Worm (Caenorhabditis elegans): ENCODE results near the gene famk-1.

The famk-1 gene

ce11 chrX:15173303-15173904 lies 39.7 kb downstream of the famk-1 start, which contains the start of gene ucr-2.2 (continued):
- TF ChIP-seq ctbp-1 (GFP tag; IDR thresholded peaks at IDR 0.05) (peak; percentile 79), nhr-11 (tag; optimal IDR thresholded peaks at IDR 0.05) (peak; percentile 56), nhr-41 (GFP tag; IDR thresholded peaks at IDR 0.05) (no peak), nhr-28 (tag; optimal IDR thresholded peaks at IDR 0.05) (peak; percentile 63), hlh-11 (tag; optimal IDR thresholded peaks at IDR 0.05) (peak; percentile 91), mes-2 (tag; optimal IDR thresholded peaks at IDR 0.05; ENCODE audit: poor library complexity, severe bottlenecking) (peak; percentile 91), daf-19 (GFP tag; conservative IDR thresholded peaks at IDR 0.05) (no peak), ceh-44 (GFP tag; IDR thresholded peaks at IDR 0.05) (no peak), lin-15B (tag; optimal IDR thresholded peaks at IDR 0.05) (no peak), nhr-237 (tag; optimal IDR thresholded peaks at IDR 0.05) (no peak), F37D6.2 (tag; optimal IDR thresholded peaks at IDR 0.05) (peak; percentile 45), ces-1 (GFP tag; optimal IDR thresholded peaks at IDR 0.05) (no peak), attf-4 (tag; optimal IDR thresholded peaks at IDR 0.05) (no peak), ztf-7 (tag; optimal IDR thresholded peaks at IDR 0.05) (peak; percentile 87), ZK546.5 (tag; optimal IDR thresholded peaks at IDR 0.05) (no peak), Y5F2A.4 (GFP tag; optimal IDR thresholded peaks at IDR 0.05) (no peak), pqm-1 (tag; optimal IDR thresholded peaks at IDR 0.05) (peak; percentile 45), dmd-8 (GFP tag; IDR thresholded peaks at IDR 0.05) (no peak), nhr-76 (tag; optimal IDR thresholded peaks at IDR 0.05) (no peak), dpl-1 (GFP tag; optimal IDR thresholded peaks at IDR 0.05) (peak; percentile 83), lin-39 (tag; optimal IDR thresholded peaks at IDR 0.05) (no peak), egl-43 (GFP tag; IDR thresholded peaks at IDR 0.05) (0 out of 2 replicates have a peak, but pooled peaks have one; percentile 39), madf-5 (GFP tag; IDR thresholded peaks at IDR 0.05) (no peak), dve-1 (tag; optimal IDR thresholded peaks at IDR 0.05; ENCODE audit: insufficient read depth) (peak; percentile 94), nhr-48 (tag; optimal IDR thresholded peaks at IDR 0.05) (peak; percentile 72), lin-29 (GFP tag; IDR thresholded peaks at IDR 0.05) (no peak), spr-1 (tag; optimal IDR thresholded peaks at IDR 0.05) (peak; percentile 72), ztf-11 (tag; optimal IDR thresholded peaks at IDR 0.05) (no peak), saeg-2 (GFP tag; IDR thresholded peaks at IDR 0.05) (peak; percentile 28; the same call in 1 of the 2 replicates), hlh-30 (tag; optimal IDR thresholded peaks at IDR 0.05; ENCODE audit: insufficient read depth) (peak; percentile 68), F26F4.8 (GFP tag; conservative IDR thresholded peaks at IDR 0.05) (no peak), lin-38 (GFP tag; IDR thresholded peaks at IDR 0.05) (peak; percentile 78), nhr-10 (tag; optimal IDR thresholded peaks at IDR 0.05) (no peak), sdz-12 (GFP tag; optimal IDR thresholded peaks at IDR 0.05) (no peak), hif-1 (tag; optimal IDR thresholded peaks at IDR 0.05) (peak in 1 of 2 experiments; percentile 48), tag-97 (GFP tag; IDR thresholded peaks at IDR 0.05) (no peak), lin-1 (GFP tag; IDR thresholded peaks at IDR 0.05) (0 out of 2 replicates have a peak, but pooled peaks have one; percentile 49), fos-1 (tag; optimal IDR thresholded peaks at IDR 0.05) (no peak), R02D3.7 (tag; optimal IDR thresholded peaks at IDR 0.05) (no peak), set-16 (GFP tag; IDR thresholded peaks at IDR 0.05) (no peak), gei-8 (GFP tag; optimal IDR thresholded peaks at IDR 0.05) (no peak), cey-2 (tag; optimal IDR thresholded peaks at IDR 0.05; ENCODE audit: borderline replicate concordance, insufficient read depth) (no peak), php-3 (GFP tag; IDR thresholded peaks at IDR 0.05) (no peak), nhr-77 (tag; optimal IDR thresholded peaks at IDR 0.05) (peak; percentile 87), daf-8 (GFP tag; IDR thresholded peaks at IDR 0.05) (no peak), nhr-42 (GFP tag; IDR thresholded peaks at IDR 0.05) (peak; percentile 91), unc-62 (GFP tag; optimal IDR thresholded peaks at IDR 0.05 in 1 of 2) (peak in 1 of 2 experiments; percentile 93), unc-62 (tag; optimal IDR thresholded peaks at IDR 0.05) (no peak), unc-130 (GFP tag; optimal IDR thresholded peaks at IDR 0.05) (no peak), ceh-82 (tag; optimal IDR thresholded peaks at IDR 0.05) (no peak), F49E8.2 (tag; optimal IDR thresholded peaks at IDR 0.05; ENCODE audit: borderline replicate concordance) (no peak)
